Worm (Caenorhabditis elegans) whole organism, midembryonic: Measurements from ENCODE around the gene Y51B9A.14.

ENCODE experiments used
- T22C8.4 ChIP-seq: fragments of 200-800 bp; sonication (Bioruptor generic); IDR thresholded peaks from 2 replicates; pipeline ENCODE4 v1.3.6; 2022; ENCODE audit warnings: missing genetic modification characterization, missing compliant biosample characterization
- flt-1 ChIP-seq: fragments of 200-800 bp; sonication (Bioruptor generic); IDR thresholded peaks from 2 replicates; pipeline ENCODE4 v1.3.6; 2022; ENCODE audit warnings: missing genetic modification characterization, missing compliant biosample characterization
- tab-1 ChIP-seq: fragments of 200-800 bp; sonication (Bioruptor generic); IDR thresholded peaks from 2 replicates; pipeline ENCODE4 v1.3.6; 2022; ENCODE audit warnings: missing genetic modification characterization, missing compliant biosample characterization
- ztf-29 ChIP-seq: fragments of 200-800 bp; sonication (Bioruptor generic); IDR thresholded peaks from 2 replicates; pipeline ENCODE4 v1.3.6; 2022; ENCODE audit warnings: missing genetic modification reagents, missing genetic modification characterization, missing compliant biosample characterization

DNA sequence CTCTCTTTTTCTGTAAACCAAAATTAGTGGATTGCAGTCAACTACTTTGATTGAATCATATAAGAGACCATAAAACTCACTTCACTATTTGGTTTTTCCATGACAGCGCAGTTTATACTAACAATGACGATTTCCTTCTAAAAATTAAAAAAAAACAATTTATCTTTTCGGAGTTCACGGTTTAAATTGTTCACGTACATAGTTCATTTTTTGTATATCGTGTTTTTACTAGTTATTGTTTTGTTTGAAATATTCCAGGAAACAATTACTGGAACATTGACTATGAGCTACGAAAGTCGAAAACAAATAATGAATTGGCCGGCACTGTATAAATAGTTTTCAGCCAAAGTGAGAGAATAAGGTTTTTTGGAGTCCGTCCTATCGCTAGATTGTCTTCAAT, 5.5 kb downstream of the Y51B9A.14 start, which contains the start of gene lido-17:
- TF ChIP-seq ztf-29 (GFP tag; lab: Robert Waterston, UW), result no peak
- TF ChIP-seq flt-1 (GFP tag; lab: Robert Waterston, UW), result no peak
- TF ChIP-seq T22C8.4 (GFP tag; lab: Robert Waterston, UW), result no peak
- no peak for TF ChIP-seq tab-1 (GFP tag; lab: Robert Waterston, UW)
